Fruit fly (Drosophila melanogaster) whole organism, embryonic: ENCODE measurements around the gene CG8892.
A peak's percentile ranks its signal among the peaks of the same experiment; 100 is the strongest.

Experiments
- Aef1 ChIP-seq: fragments of 200-800 bp; sonication (Bioruptor generic); IDR thresholded peaks from 3 replicates; pipeline ENCODE4 v1.3.6; 2022; ENCODE audit warnings: missing biosample characterization, missing genetic modification characterization
- Antp ChIP-seq: fragments of 200-800 bp; sonication (Bioruptor generic); optimal IDR thresholded peaks from 3 replicates; lab custom pipeline; 2016; ENCODE audit warnings: missing biosample characterization, missing genetic modification characterization
- CG10462 ChIP-seq: fragments of 200-800 bp; sonication (Bioruptor generic); optimal IDR thresholded peaks from 2 replicates; lab custom pipeline; 2016; ENCODE audit warnings: missing biosample characterization, missing genetic modification characterization
- CG11398 ChIP-seq: fragments of 200-800 bp; sonication (Bioruptor generic); optimal IDR thresholded peaks from 2 replicates; lab custom pipeline; 2016; ENCODE audit warnings: missing biosample characterization, missing genetic modification characterization
- CG11504 ChIP-seq: fragments of 200-800 bp; sonication (Bioruptor generic); optimal IDR thresholded peaks from 3 replicates; lab custom pipeline; 2019; ENCODE audit warnings: missing biosample characterization, mild to moderate bottlenecking, missing genetic modification characterization, moderate library complexity
- CG12104 ChIP-seq: fragments of 200-800 bp; sonication (Bioruptor generic); optimal IDR thresholded peaks from 3 replicates; lab custom pipeline; 2016; ENCODE audit warnings: missing biosample characterization, missing genetic modification characterization
- CG12299 ChIP-seq: fragments of 200-800 bp; sonication (Bioruptor generic); optimal IDR thresholded peaks from 2 replicates; lab custom pipeline; 2018; ENCODE audit warnings: missing biosample characterization, mild to moderate bottlenecking, missing genetic modification characterization
- CG13287 ChIP-seq: fragments of 200-800 bp; sonication (Bioruptor generic); IDR thresholded peaks from 2 replicates; pipeline ENCODE4 v1.3.6; 2022; ENCODE audit warnings: missing biosample characterization, missing genetic modification characterization; ENCODE audit not compliant: partially characterized antibody
- CG15514 ChIP-seq: fragments of 200-800 bp; sonication (Bioruptor generic); optimal IDR thresholded peaks from 3 replicates; lab custom pipeline; 2017; ENCODE audit warnings: missing biosample characterization, missing genetic modification characterization, mild to moderate bottlenecking, moderate library complexity, missing genetic modification reagents
- CG16779 ChIP-seq: fragments of 200-800 bp; sonication (Bioruptor generic); IDR thresholded peaks from 2 replicates; pipeline ENCODE4 v1.3.6; 2022; ENCODE audit warnings: missing biosample characterization, missing genetic modification characterization
- CG18619 ChIP-seq: fragments of 200-800 bp; sonication (Bioruptor generic); optimal IDR thresholded peaks from 3 replicates; lab custom pipeline; 2017; ENCODE audit warnings: missing biosample characterization, mild to moderate bottlenecking, missing genetic modification characterization
- CG30431 ChIP-seq: fragments of 200-800 bp; sonication (Bioruptor generic); optimal IDR thresholded peaks from 2 replicates; lab custom pipeline; 2017; ENCODE audit warnings: missing biosample characterization, missing genetic modification characterization
- CG34376 ChIP-seq: fragments of 200-800 bp; sonication (Bioruptor generic); optimal IDR thresholded peaks from 2 replicates; lab custom pipeline; 2018; ENCODE audit warnings: missing biosample characterization, mild to moderate bottlenecking, missing genetic modification characterization
- CG4282 ChIP-seq: fragments of 200-800 bp; sonication (Bioruptor generic); optimal IDR thresholded peaks from 2 replicates; lab custom pipeline; 2016; ENCODE audit warnings: missing biosample characterization, missing genetic modification characterization
- CG4360 ChIP-seq: fragments of 200-800 bp; sonication (Bioruptor generic); IDR thresholded peaks from 2 replicates; pipeline ENCODE4 v1.3.6; 2022; ENCODE audit warnings: missing biosample characterization, missing genetic modification characterization
- CG4730 ChIP-seq: fragments of 200-800 bp; sonication (Bioruptor generic); IDR thresholded peaks from 2 replicates; pipeline ENCODE4 v1.3.6; 2022; ENCODE audit warnings: missing biosample characterization, missing genetic modification characterization
- CG6654 ChIP-seq: fragments of 200-800 bp; sonication (Bioruptor generic); optimal IDR thresholded peaks from 2 replicates; lab custom pipeline; 2017; ENCODE audit warnings: missing biosample characterization, mild to moderate bottlenecking, missing genetic modification characterization
- CG8281 ChIP-seq: fragments of 200-800 bp; sonication (Bioruptor generic); optimal IDR thresholded peaks from 2 replicates; lab custom pipeline; 2018; ENCODE audit warnings: missing biosample characterization, mild to moderate bottlenecking, missing genetic modification characterization, moderate library complexity
- CG8478 ChIP-seq: fragments of >200 bp; optimal IDR thresholded peaks from 2 replicates; lab custom pipeline; 2018
- CG9817 ChIP-seq: fragments of 200-800 bp; sonication (Bioruptor generic); optimal IDR thresholded peaks from 2 replicates; lab custom pipeline; 2018; ENCODE audit warnings: missing biosample characterization, mild to moderate bottlenecking, missing genetic modification characterization, moderate library complexity
- CTCF ChIP-seq: fragments of 200-800 bp; sonication (Bioruptor generic); optimal IDR thresholded peaks from 2 replicates; lab custom pipeline; 2017; ENCODE audit warnings: missing biosample characterization, mild to moderate bottlenecking, missing genetic modification characterization, moderate library complexity
- Doc2 ChIP-seq: fragments of 200-800 bp; sonication (Bioruptor generic); IDR thresholded peaks from 2 replicates; pipeline ENCODE4 v1.3.6; 2022; ENCODE audit warnings: missing biosample characterization, missing genetic modification characterization
- Hmx ChIP-seq: fragments of 200-800 bp; sonication (Bioruptor generic); optimal IDR thresholded peaks from 2 replicates; lab custom pipeline; 2016; ENCODE audit warnings: missing biosample characterization, missing genetic modification characterization
- NC2β ChIP-seq: fragments of 200-800 bp; sonication (Bioruptor generic); optimal IDR thresholded peaks from 2 replicates; lab custom pipeline; 2016; ENCODE audit warnings: missing biosample characterization, missing genetic modification characterization
- Neu2 ChIP-seq: fragments of 200-800 bp; sonication (Bioruptor generic); optimal IDR thresholded peaks from 3 replicates; lab custom pipeline; 2016; ENCODE audit warnings: missing biosample characterization, missing genetic modification characterization, borderline replicate concordance
- Nf-YA ChIP-seq: fragments of 200-800 bp; sonication (Bioruptor generic); IDR thresholded peaks from 2 replicates; pipeline ENCODE4 v1.3.6; 2022; ENCODE audit warnings: missing biosample characterization, missing genetic modification characterization
- Rx ChIP-seq: fragments of 200-800 bp; sonication (Bioruptor generic); IDR thresholded peaks from 2 replicates; pipeline ENCODE4 v1.3.6; 2022; ENCODE audit warnings: missing biosample characterization, missing genetic modification characterization
- Six4 ChIP-seq: fragments of 200-800 bp; sonication (Bioruptor generic); optimal IDR thresholded peaks from 2 replicates; lab custom pipeline; 2016; ENCODE audit warnings: missing biosample characterization, missing genetic modification characterization
- Trl ChIP-seq, 3 experiments: fragments of >200 bp in 2 of 3; fragments of 200-800 bp in 1 of 3; sonication (Bioruptor generic) in 1 of 3; optimal IDR thresholded peaks; 2 replicates in 1 of 3; 3 replicates in 2 of 3; lab custom pipeline; 2016 to 2017; ENCODE audit warnings: missing biosample characterization in 1 of 3, missing genetic modification characterization in 1 of 3
- abd-A ChIP-seq: fragments of 200-800 bp; sonication (Bioruptor generic); optimal IDR thresholded peaks from 3 replicates; lab custom pipeline; 2019; ENCODE audit warnings: missing biosample characterization, mild to moderate bottlenecking, missing genetic modification characterization, moderate library complexity
- ac ChIP-seq: fragments of 200-800 bp; sonication (Bioruptor generic); optimal IDR thresholded peaks from 3 replicates; lab custom pipeline; 2017; ENCODE audit warnings: missing biosample characterization, mild to moderate bottlenecking, missing genetic modification characterization
- al ChIP-seq: fragments of 200-800 bp; sonication (Bioruptor generic); IDR thresholded peaks from 2 replicates; pipeline ENCODE4 v1.3.6; 2022; ENCODE audit warnings: missing biosample characterization, missing genetic modification characterization
- cad ChIP-seq: fragments of >200 bp; optimal IDR thresholded peaks from 2 replicates; lab custom pipeline; 2017; ENCODE audit warnings: missing biosample characterization, missing genetic modification characterization
- caup ChIP-seq: fragments of 200-800 bp; sonication (Bioruptor generic); optimal IDR thresholded peaks from 3 replicates; lab custom pipeline; 2017; ENCODE audit warnings: missing biosample characterization, mild to moderate bottlenecking, missing genetic modification characterization, moderate library complexity; ENCODE audit not compliant: severe bottlenecking
- chinmo ChIP-seq: fragments of 200-800 bp; sonication (Bioruptor generic); IDR thresholded peaks from 4 replicates; pipeline ENCODE4 v1.3.6; 2022; ENCODE audit warnings: missing biosample characterization, missing genetic modification characterization; ENCODE audit not compliant: partially characterized antibody
- dimm ChIP-seq: fragments of 200-800 bp; sonication (Bioruptor generic); IDR thresholded peaks from 2 replicates; pipeline ENCODE4 v1.3.6; 2022; ENCODE audit warnings: missing biosample characterization, missing genetic modification characterization
- dpn ChIP-seq, 2 experiments: fragments of 200-800 bp; sonication (Bioruptor generic); optimal IDR thresholded peaks; 3 replicates each; lab custom pipeline; 2016; ENCODE audit warnings: missing biosample characterization in 2 of 2, missing genetic modification characterization in 2 of 2
- fd96Cb ChIP-seq: fragments of 200-800 bp; sonication (Bioruptor generic); optimal IDR thresholded peaks from 2 replicates; lab custom pipeline; 2018; ENCODE audit warnings: missing biosample characterization, mild to moderate bottlenecking, missing genetic modification characterization, moderate library complexity
- jumu ChIP-seq: fragments of 200-800 bp; sonication (Bioruptor generic); optimal IDR thresholded peaks from 3 replicates; lab custom pipeline; 2016; ENCODE audit warnings: missing biosample characterization, missing genetic modification characterization
- lov ChIP-seq, 2 experiments: fragments of 200-800 bp in 1 of 2; fragments of >200 bp in 1 of 2; sonication (Bioruptor generic) in 1 of 2; IDR thresholded peaks in 1 of 2; optimal IDR thresholded peaks in 1 of 2; 2 replicates in 1 of 2; 3 replicates in 1 of 2; pipeline versions ENCODE4 v1.3.6 to Lab custom; 2017 to 2022; ENCODE audit warnings: missing biosample characterization in 1 of 2, missing genetic modification characterization in 1 of 2
- pan ChIP-seq, 4 experiments: fragments of >200 bp in 3 of 4; fragments of 200-800 bp in 1 of 4; sonication (Bioruptor generic) in 1 of 4; optimal IDR thresholded peaks in 3 of 4; IDR thresholded peaks in 1 of 4; 2 replicates each; pipeline versions ENCODE4 v1.3.6 to Lab custom; 2017 to 2022; ENCODE audit warnings: missing biosample characterization in 2 of 4, missing genetic modification characterization in 2 of 4, mixed read lengths in 1 of 4
- pfk ChIP-seq: fragments of 200-800 bp; sonication (Bioruptor generic); optimal IDR thresholded peaks from 2 replicates; lab custom pipeline; 2018; ENCODE audit warnings: missing biosample characterization, mild to moderate bottlenecking, missing genetic modification characterization, moderate library complexity
- pita ChIP-seq: fragments of 200-800 bp; sonication (Bioruptor generic); optimal IDR thresholded peaks from 2 replicates; lab custom pipeline; 2017; ENCODE audit warnings: missing biosample characterization, mild to moderate bottlenecking, missing genetic modification characterization
- sc ChIP-seq, 3 experiments: fragments of >200 bp in 2 of 3; fragments of 200-800 bp in 1 of 3; sonication (Bioruptor generic) in 1 of 3; optimal IDR thresholded peaks; 2 replicates in 2 of 3; 3 replicates in 1 of 3; lab custom pipeline; 2017; ENCODE audit warnings: mild to moderate bottlenecking in 1 of 3, missing biosample characterization in 1 of 3, missing genetic modification characterization in 1 of 3, missing genetic modification reagents in 1 of 3
- stwl ChIP-seq: fragments of 200-800 bp; sonication (Bioruptor generic); optimal IDR thresholded peaks from 3 replicates; lab custom pipeline; 2018; ENCODE audit warnings: missing biosample characterization, mild to moderate bottlenecking, missing genetic modification characterization, moderate library complexity
- tap ChIP-seq: fragments of 200-800 bp; optimal IDR thresholded peaks from 3 replicates; lab custom pipeline; 2019; ENCODE audit warnings: missing biosample characterization, mild to moderate bottlenecking, missing genetic modification characterization, moderate library complexity
- tll ChIP-seq, 2 experiments: fragments of 200-800 bp in 1 of 2; fragments of >200 bp in 1 of 2; sonication (Bioruptor generic) in 1 of 2; optimal IDR thresholded peaks; 2 replicates each; lab custom pipeline; 2017 to 2019; ENCODE audit warnings: missing biosample characterization in 2 of 2, missing genetic modification characterization in 2 of 2, mild to moderate bottlenecking in 1 of 2, moderate library complexity in 1 of 2
- vvl ChIP-seq: fragments of 200-800 bp; sonication (Bioruptor generic); IDR thresholded peaks from 2 replicates; pipeline ENCODE4 v1.3.6; 2022; ENCODE audit warnings: missing biosample characterization, missing genetic modification characterization

The CG8892 gene

dm6 chr2L:5003670-5004453, 22.5 kb upstream of the CG8892 start:
- TF ChIP-seq caup (GFP tag; lab: Kevin White, UChicago) (no peak), CG6654 (GFP tag; lab: Kevin White, UChicago) (peak; percentile 97), Trl (optimal IDR thresholded peaks at IDR 0.05; lab: Kevin White, UChicago) (no peak), Trl (GFP tag; optimal IDR thresholded peaks at IDR 0.05; lab: Kevin White, UChicago) (no peak), CG8281 (tag; lab: Kevin White, UChicago) (no peak), dpn (GFP tag; optimal IDR thresholded peaks at IDR 0.05; lab: Kevin White, UChicago) (no peak), al (no peak), CG10462 (GFP tag; lab: Kevin White, UChicago) (no peak), CG16779 (no peak), Nf-YA (GFP tag; lab: Robert Waterston, UW) (no peak), fd96Cb (no peak), Six4 (GFP tag; lab: Kevin White, UChicago) (no peak), Rx (GFP tag; lab: Robert Waterston, UW) (no peak), CG4360 (GFP tag; lab: Robert Waterston, UW) (peak; percentile 77), chinmo (GFP tag; lab: Robert Waterston, UW) (0 out of 4 replicates have a peak, but pooled peaks have one; percentile 21), CG13287 (GFP tag; lab: Robert Waterston, UW) (no peak), CG18619 (GFP tag; lab: Kevin White, UChicago) (no peak), dimm (GFP tag; lab: Robert Waterston, UW) (no peak), tap (tag; lab: Kevin White, UChicago) (no peak), CG4282 (GFP tag; lab: Kevin White, UChicago) (no peak), Doc2 (GFP tag; lab: Robert Waterston, UW) (no peak), abd-A (tag; lab: Kevin White, UChicago) (no peak), CG12299 (tag; lab: Kevin White, UChicago) (no peak), CTCF (GFP tag; lab: Kevin White, UChicago) (no peak), sc (optimal IDR thresholded peaks at IDR 0.05; lab: Kevin White, UChicago) (no peak), sc (GFP tag; optimal IDR thresholded peaks at IDR 0.05; lab: Kevin White, UChicago) (no peak), CG11504 (no peak), NC2β (no peak), Hmx (GFP tag; lab: Kevin White, UChicago) (no peak), CG12104 (GFP tag; lab: Kevin White, UChicago) (no peak), Neu2 (GFP tag; lab: Kevin White, UChicago) (no peak), CG8478 (peak; percentile 78), CG34376 (GFP tag; lab: Kevin White, UChicago) (no peak), pan (optimal IDR thresholded peaks at IDR 0.05; lab: Kevin White, UChicago) (no peak), pan (GFP tag; optimal IDR thresholded peaks at IDR 0.05 in 1 of 2, IDR thresholded peaks at IDR 0.05 in 1 of 2) (no peak), pfk (GFP tag; lab: Kevin White, UChicago) (no peak), CG15514 (GFP tag; lab: Kevin White, UChicago) (no peak), CG9817 (tag; lab: Kevin White, UChicago) (no peak), jumu (GFP tag; lab: Kevin White, UChicago) (no peak), stwl (tag; lab: Kevin White, UChicago) (no peak), CG11398 (GFP tag; lab: Kevin White, UChicago) (no peak), Aef1 (no peak), Antp (no peak), CG4730 (GFP tag; lab: Robert Waterston, UW) (no peak), pita (no peak), ac (no peak), tll (GFP tag; optimal IDR thresholded peaks at IDR 0.05; lab: Kevin White, UChicago) (peak in 1 of 2 experiments; percentile 46), vvl (GFP tag; lab: Robert Waterston, UW) (no peak), cad (peak; percentile 84), lov (optimal IDR thresholded peaks at IDR 0.05; lab: Kevin White, UChicago) (no peak), lov (GFP tag; IDR thresholded peaks at IDR 0.05; lab: Robert Waterston, UW) (no peak), CG30431 (no peak)
